Worm (Caenorhabditis elegans) whole organism, L1 larva: ENCODE results near the gene Y54H5A.2.

ENCODE experiments used
- aly-2 ChIP-seq: fragments of 150-350 bp; optimal IDR thresholded peaks from 2 replicates; lab custom pipeline; 2014; ENCODE audit warnings: missing biosample characterization, missing genetic modification characterization
- fos-1 ChIP-seq: fragments of 150-350 bp; optimal IDR thresholded peaks from 2 replicates; lab custom pipeline; 2014; ENCODE audit warnings: missing biosample characterization, missing genetic modification characterization
- hlh-17 ChIP-seq: fragments of 200-800 bp; sonication (Bioruptor generic); optimal IDR thresholded peaks from 2 replicates; lab custom pipeline; 2018; ENCODE audit warnings: missing genetic modification characterization, mild to moderate bottlenecking, missing compliant biosample characterization, moderate library complexity, borderline replicate concordance
- jun-1 ChIP-seq: fragments of 150-350 bp; optimal IDR thresholded peaks from 2 replicates; lab custom pipeline; 2014; ENCODE audit warnings: missing biosample characterization, missing genetic modification reagents, missing genetic modification characterization
- mep-1 ChIP-seq: fragments of 150-350 bp; optimal IDR thresholded peaks from 2 replicates; lab custom pipeline; 2014; ENCODE audit warnings: missing biosample characterization, missing genetic modification characterization
- nhr-12 ChIP-seq: sonication (generic microtip); optimal IDR thresholded peaks from 2 replicates; lab custom pipeline; 2017; ENCODE audit warnings: missing biosample characterization, missing genetic modification characterization
- snpc-4 ChIP-seq: fragments of 150-350 bp; optimal IDR thresholded peaks from 2 replicates; lab custom pipeline; 2014; ENCODE audit warnings: missing biosample characterization, missing genetic modification characterization

DNA sequence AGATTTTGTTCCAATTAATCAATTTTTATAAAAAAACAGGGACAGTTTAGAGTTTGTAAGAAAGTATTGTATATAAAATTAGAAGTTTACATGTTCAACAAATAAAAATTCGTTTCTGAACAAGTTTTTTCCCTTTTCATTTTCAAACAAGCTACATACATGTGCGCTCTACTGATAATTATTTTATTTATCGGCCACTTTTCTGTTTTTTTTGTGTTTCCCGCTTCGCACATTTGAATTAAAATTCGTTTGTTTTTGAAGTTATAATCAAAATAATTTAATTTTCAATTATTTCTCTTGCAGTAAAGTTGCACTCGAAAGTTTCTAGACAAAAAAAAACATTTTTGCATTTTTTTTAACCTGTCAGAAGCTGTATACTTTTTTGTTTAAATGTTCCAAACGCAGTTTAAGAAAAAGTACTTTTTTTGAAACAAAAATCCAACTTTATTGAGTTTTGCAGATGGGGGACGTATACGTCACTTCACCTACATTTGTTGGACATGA, 41.3 kb upstream of the Y54H5A.2 start, which contains the start of gene hira-1:
- TF ChIP-seq snpc-4 (tag; lab: Kevin White, UChicago) (no peak), mep-1 (no peak), jun-1 (tag; lab: Kevin White, UChicago) (no peak), nhr-12 (no peak), hlh-17 (GFP tag; lab: Kevin White, UChicago) (no peak), aly-2 (tag; lab: Kevin White, UChicago) (no peak), fos-1 (tag; lab: Kevin White, UChicago) (no peak)
